Fruit fly (Drosophila melanogaster) whole organism, embryonic: ENCODE measurements around the gene CG6766.

ENCODE experiments used
- Abd-B ChIP-seq: fragments of 200-800 bp; sonication (Bioruptor generic); optimal IDR thresholded peaks from 2 replicates; lab custom pipeline; 2018; ENCODE audit warnings: missing biosample characterization, mild to moderate bottlenecking, missing genetic modification characterization, moderate library complexity
- CG10321 ChIP-seq: fragments of 200-800 bp; sonication (Bioruptor generic); IDR thresholded peaks from 2 replicates; pipeline ENCODE4 v1.3.6; 2022; ENCODE audit warnings: missing biosample characterization, missing genetic modification characterization
- CG10654 ChIP-seq: fragments of 200-800 bp; sonication (Bioruptor generic); optimal IDR thresholded peaks from 2 replicates; lab custom pipeline; 2016; ENCODE audit warnings: missing biosample characterization, missing genetic modification characterization
- CG12744 ChIP-seq: fragments of 200-800 bp; sonication (Bioruptor generic); optimal IDR thresholded peaks from 2 replicates; lab custom pipeline; 2016; ENCODE audit warnings: missing biosample characterization, missing genetic modification characterization
- CG14667 ChIP-seq: fragments of 200-800 bp; sonication (Bioruptor generic); IDR thresholded peaks from 2 replicates; pipeline ENCODE4 v1.3.6; 2022; ENCODE audit warnings: missing biosample characterization, missing genetic modification characterization
- CG15011 ChIP-seq: fragments of 200-800 bp; sonication (Bioruptor generic); optimal IDR thresholded peaks from 3 replicates; lab custom pipeline; 2018; ENCODE audit warnings: missing biosample characterization, mild to moderate bottlenecking, missing genetic modification characterization
- CG2129 ChIP-seq: fragments of 200-800 bp; sonication (Bioruptor generic); IDR thresholded peaks from 2 replicates; pipeline ENCODE4 v1.3.6; 2022; ENCODE audit warnings: missing biosample characterization, missing genetic modification characterization; ENCODE audit not compliant: partially characterized antibody
- CG32767 ChIP-seq: fragments of 200-800 bp; sonication (Bioruptor generic); IDR thresholded peaks from 2 replicates; pipeline ENCODE4 v1.3.6; 2022; ENCODE audit warnings: missing biosample characterization, missing genetic modification characterization
- CG34376 ChIP-seq: fragments of 200-800 bp; sonication (Bioruptor generic); optimal IDR thresholded peaks from 2 replicates; lab custom pipeline; 2018; ENCODE audit warnings: missing biosample characterization, mild to moderate bottlenecking, missing genetic modification characterization
- CG4854 ChIP-seq: fragments of 200-800 bp; sonication (Bioruptor generic); optimal IDR thresholded peaks from 2 replicates; lab custom pipeline; 2016; ENCODE audit warnings: missing biosample characterization, missing genetic modification characterization, inconsistent platforms
- CG5245 ChIP-seq: fragments of 200-800 bp; sonication (Bioruptor generic); optimal IDR thresholded peaks from 3 replicates; lab custom pipeline; 2016; ENCODE audit warnings: missing biosample characterization, missing genetic modification characterization
- CG6654 ChIP-seq: fragments of 200-800 bp; sonication (Bioruptor generic); optimal IDR thresholded peaks from 2 replicates; lab custom pipeline; 2017; ENCODE audit warnings: missing biosample characterization, mild to moderate bottlenecking, missing genetic modification characterization
- CG6683 ChIP-seq: fragments of 200-800 bp; sonication (Bioruptor generic); optimal IDR thresholded peaks from 2 replicates; lab custom pipeline; 2017; ENCODE audit warnings: missing biosample characterization, mild to moderate bottlenecking, missing genetic modification characterization, missing genetic modification reagents
- CG6854 ChIP-seq: fragments of 200-800 bp; sonication (Bioruptor generic); optimal IDR thresholded peaks from 3 replicates; lab custom pipeline; 2017; ENCODE audit warnings: missing biosample characterization, mild to moderate bottlenecking, missing genetic modification characterization
- CG7839 ChIP-seq: fragments of 200-800 bp; sonication (Bioruptor generic); optimal IDR thresholded peaks from 3 replicates; lab custom pipeline; 2018; ENCODE audit warnings: missing biosample characterization, mild to moderate bottlenecking, missing genetic modification characterization, moderate library complexity
- CG7928 ChIP-seq: fragments of 200-800 bp; sonication (Bioruptor generic); optimal IDR thresholded peaks from 2 replicates; lab custom pipeline; 2017; ENCODE audit warnings: missing biosample characterization, mild to moderate bottlenecking, missing genetic modification characterization
- CG7987 ChIP-seq: fragments of 200-800 bp; sonication (Bioruptor generic); optimal IDR thresholded peaks from 2 replicates; lab custom pipeline; 2018; ENCODE audit warnings: missing biosample characterization, mild to moderate bottlenecking, missing genetic modification characterization, moderate library complexity
- CG8924 ChIP-seq: fragments of 200-800 bp; optimal IDR thresholded peaks from 3 replicates; lab custom pipeline; 2019; ENCODE audit warnings: missing biosample characterization, mild to moderate bottlenecking, missing genetic modification characterization, moderate library complexity
- CG9876 ChIP-seq: fragments of 200-800 bp; sonication (Bioruptor generic); optimal IDR thresholded peaks from 2 replicates; lab custom pipeline; 2016; ENCODE audit warnings: missing biosample characterization, missing genetic modification characterization
- D19B ChIP-seq: fragments of 200-800 bp; sonication (Bioruptor generic); optimal IDR thresholded peaks from 2 replicates; lab custom pipeline; 2017; ENCODE audit warnings: missing biosample characterization, mild to moderate bottlenecking, missing genetic modification characterization
- Dbx ChIP-seq: fragments of 200-800 bp; sonication (Bioruptor generic); IDR thresholded peaks from 3 replicates; pipeline ENCODE4 v1.3.6; 2022; ENCODE audit warnings: missing biosample characterization, missing genetic modification characterization
- Drgx ChIP-seq: fragments of 200-800 bp; sonication (Bioruptor generic); IDR thresholded peaks from 2 replicates; pipeline ENCODE4 v1.3.6; 2022; ENCODE audit warnings: missing biosample characterization, missing genetic modification characterization
- Ets97D ChIP-seq: fragments of 200-800 bp; sonication (Bioruptor generic); optimal IDR thresholded peaks from 3 replicates; lab custom pipeline; 2016; ENCODE audit warnings: missing biosample characterization, missing genetic modification characterization
- Fer2 ChIP-seq: fragments of 200-800 bp; sonication (Bioruptor generic); optimal IDR thresholded peaks from 2 replicates; lab custom pipeline; 2018; ENCODE audit warnings: missing biosample characterization, mild to moderate bottlenecking, missing genetic modification characterization, moderate library complexity
- H15 ChIP-seq: fragments of 200-800 bp; sonication (Bioruptor generic); IDR thresholded peaks from 3 replicates; pipeline ENCODE4 v1.3.6; 2022; ENCODE audit warnings: missing biosample characterization, missing genetic modification characterization
- Hmr ChIP-seq: fragments of 200-800 bp; sonication (Bioruptor generic); optimal IDR thresholded peaks from 3 replicates; lab custom pipeline; 2017; ENCODE audit warnings: mild to moderate bottlenecking, missing biosample characterization, missing genetic modification reagents, missing genetic modification characterization
- Hmx ChIP-seq: fragments of 200-800 bp; sonication (Bioruptor generic); optimal IDR thresholded peaks from 2 replicates; lab custom pipeline; 2016; ENCODE audit warnings: missing biosample characterization, missing genetic modification characterization
- Hr51 ChIP-seq, 2 experiments: fragments of 200-800 bp; sonication (Bioruptor generic); optimal IDR thresholded peaks; 2 replicates in 1 of 2; 3 replicates in 1 of 2; lab custom pipeline; 2016 to 2018; ENCODE audit warnings: missing biosample characterization in 2 of 2, missing genetic modification characterization in 2 of 2, mild to moderate bottlenecking in 1 of 2, moderate library complexity in 1 of 2
- Max ChIP-seq: fragments of 200-800 bp; sonication (Bioruptor generic); optimal IDR thresholded peaks from 2 replicates; lab custom pipeline; 2016; ENCODE audit warnings: missing biosample characterization, mild to moderate bottlenecking, missing genetic modification characterization
- Med ChIP-seq: fragments of 200-800 bp; sonication (Bioruptor generic); peaks from one replicate; lab custom pipeline; 2016; ENCODE audit warnings: missing biosample characterization, missing genetic modification characterization, mild to moderate bottlenecking, inconsistent platforms, moderate library complexity
- Myb ChIP-seq: fragments of 200-800 bp; sonication (Bioruptor generic); optimal IDR thresholded peaks from 2 replicates; lab custom pipeline; 2016; ENCODE audit warnings: missing biosample characterization, missing genetic modification characterization
- Nf-YB ChIP-seq: fragments of 200-800 bp; sonication (Bioruptor generic); optimal IDR thresholded peaks from 3 replicates; lab custom pipeline; 2019; ENCODE audit warnings: missing biosample characterization, mild to moderate bottlenecking, missing genetic modification characterization, moderate library complexity
- Rx ChIP-seq: fragments of 200-800 bp; sonication (Bioruptor generic); IDR thresholded peaks from 2 replicates; pipeline ENCODE4 v1.3.6; 2022; ENCODE audit warnings: missing biosample characterization, missing genetic modification characterization
- Six4 ChIP-seq: fragments of 200-800 bp; sonication (Bioruptor generic); optimal IDR thresholded peaks from 2 replicates; lab custom pipeline; 2016; ENCODE audit warnings: missing biosample characterization, missing genetic modification characterization
- Taf1 ChIP-seq: fragments of 200-800 bp; sonication (Bioruptor generic); IDR thresholded peaks from 2 replicates; pipeline ENCODE4 v1.3.6; 2022; ENCODE audit warnings: missing biosample characterization, missing genetic modification characterization
- YL-1 ChIP-seq: fragments of 200-800 bp; sonication (Bioruptor generic); optimal IDR thresholded peaks from 3 replicates; lab custom pipeline; 2017; ENCODE audit warnings: missing biosample characterization, mild to moderate bottlenecking, missing genetic modification characterization
- fd64A ChIP-seq: fragments of 200-800 bp; sonication (Bioruptor generic); optimal IDR thresholded peaks from 3 replicates; lab custom pipeline; 2018; ENCODE audit warnings: missing biosample characterization, mild to moderate bottlenecking, missing genetic modification characterization
- fu2 ChIP-seq: fragments of 200-800 bp; sonication (Bioruptor generic); optimal IDR thresholded peaks from 2 replicates; lab custom pipeline; 2016; ENCODE audit warnings: missing biosample characterization, missing genetic modification characterization
- jigr1 ChIP-seq: fragments of 200-800 bp; sonication (Bioruptor generic); IDR thresholded peaks from 3 replicates; pipeline ENCODE4 v1.3.6; 2022; ENCODE audit warnings: missing biosample characterization, missing genetic modification characterization
- nerfin-2 ChIP-seq: fragments of 200-800 bp; sonication (Bioruptor generic); IDR thresholded peaks from 2 replicates; pipeline ENCODE4 v1.3.6; 2022; ENCODE audit warnings: missing biosample characterization, missing genetic modification characterization; ENCODE audit not compliant: partially characterized antibody
- p53 ChIP-seq: fragments of 200-800 bp; sonication (Bioruptor generic); optimal IDR thresholded peaks from 2 replicates; lab custom pipeline; 2016; ENCODE audit warnings: missing biosample characterization, missing genetic modification characterization
- pros ChIP-seq: fragments of 200-800 bp; sonication (Bioruptor generic); optimal IDR thresholded peaks from 3 replicates; lab custom pipeline; 2019; ENCODE audit warnings: missing biosample characterization, mild to moderate bottlenecking, missing genetic modification characterization, moderate library complexity
- repo ChIP-seq: fragments of 200-800 bp; sonication (Bioruptor generic); optimal IDR thresholded peaks from 2 replicates; lab custom pipeline; 2016; ENCODE audit warnings: missing biosample characterization, missing genetic modification characterization
- rib ChIP-seq: fragments of 200-800 bp; sonication (Bioruptor generic); IDR thresholded peaks from 2 replicates; pipeline ENCODE4 v1.3.6; 2022; ENCODE audit warnings: missing biosample characterization, missing genetic modification characterization
- slp2 ChIP-seq: fragments of 200-800 bp; sonication (Bioruptor generic); optimal IDR thresholded peaks from 2 replicates; lab custom pipeline; 2016; ENCODE audit warnings: missing biosample characterization, missing genetic modification characterization
- stc ChIP-seq: fragments of 200-800 bp; sonication (Bioruptor generic); IDR thresholded peaks from 2 replicates; pipeline ENCODE4 v1.3.6; 2022; ENCODE audit warnings: missing biosample characterization, missing genetic modification characterization
- tll ChIP-seq, 2 experiments: fragments of 200-800 bp in 1 of 2; fragments of >200 bp in 1 of 2; sonication (Bioruptor generic) in 1 of 2; optimal IDR thresholded peaks; 2 replicates each; lab custom pipeline; 2017 to 2019; ENCODE audit warnings: missing biosample characterization in 2 of 2, missing genetic modification characterization in 2 of 2, mild to moderate bottlenecking in 1 of 2, moderate library complexity in 1 of 2
- yki ChIP-seq: fragments of >200 bp; optimal IDR thresholded peaks from 3 replicates; lab custom pipeline; 2018
- zen2 ChIP-seq: fragments of 200-800 bp; sonication (Bioruptor generic); IDR thresholded peaks from 3 replicates; pipeline ENCODE4 v1.3.6; 2022; ENCODE audit warnings: missing biosample characterization, missing genetic modification characterization; ENCODE audit not compliant: partially characterized antibody

The CG6766 gene

DNA sequence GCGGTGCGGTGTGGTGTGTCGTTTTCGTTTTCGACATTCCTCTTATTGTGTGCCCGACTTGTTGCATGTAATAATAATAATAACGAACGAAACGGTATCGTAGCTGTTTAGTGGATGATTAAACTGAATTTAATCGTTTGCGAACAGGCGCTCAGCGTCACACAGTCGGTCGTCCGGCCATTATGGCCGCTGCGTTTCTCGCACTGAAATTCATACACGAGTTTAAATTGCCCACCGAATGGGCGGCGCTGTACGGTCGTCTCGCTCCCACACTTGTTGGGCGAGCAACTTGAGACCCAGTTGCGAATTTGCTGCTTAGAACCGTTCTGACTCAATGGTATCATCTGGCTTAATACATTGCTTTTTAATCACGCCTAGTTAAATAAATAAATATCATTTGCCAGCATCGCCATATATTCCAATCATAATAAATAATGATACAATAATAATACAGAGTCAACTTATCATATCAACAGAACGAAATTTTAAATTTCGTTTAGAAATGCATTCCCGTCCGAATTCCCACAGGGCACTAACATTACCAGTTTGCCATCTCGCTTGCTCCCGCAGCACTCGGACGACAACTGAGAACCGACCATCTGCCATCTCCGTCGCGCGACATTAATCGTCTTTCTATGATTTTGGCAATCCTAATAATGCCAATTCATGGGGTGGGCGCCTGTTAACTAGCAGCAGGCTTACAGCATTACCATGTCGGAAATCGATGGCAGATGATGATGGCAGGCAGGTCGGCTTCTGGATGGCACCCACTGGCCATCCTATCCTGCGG is 29.4 kb downstream of the CG6766 start (continued):
- TF ChIP-seq CG7987 (peak; percentile 30), Hmx (GFP tag; lab: Kevin White, UChicago) (peak; percentile 50), CG7839 (tag; lab: Kevin White, UChicago) (peak; percentile 95), CG6654 (GFP tag; lab: Kevin White, UChicago) (peak; percentile 70), CG10321 (GFP tag; lab: Robert Waterston, UW) (no peak), Nf-YB (no peak), tll (GFP tag; optimal IDR thresholded peaks at IDR 0.05; lab: Kevin White, UChicago) (peak in 1 of 2 experiments; percentile 91), Rx (GFP tag; lab: Robert Waterston, UW) (no peak), CG8924 (tag; lab: Kevin White, UChicago) (peak; percentile 93), CG32767 (no peak), Six4 (GFP tag; lab: Kevin White, UChicago) (peak; percentile 79), jigr1 (GFP tag; lab: Robert Waterston, UW) (no peak), CG10654 (GFP tag; lab: Kevin White, UChicago) (peak; percentile 90), Myb (GFP tag; lab: Kevin White, UChicago) (peak; percentile 20), nerfin-2 (GFP tag; lab: Robert Waterston, UW) (no peak), CG15011 (peak; percentile 91), CG2129 (GFP tag; lab: Robert Waterston, UW) (no peak), D19B (GFP tag; lab: Kevin White, UChicago) (peak; percentile 67), Med (peak; percentile 59), Dbx (GFP tag; lab: Robert Waterston, UW) (no peak), zen2 (GFP tag; lab: Robert Waterston, UW) (no peak), Ets97D (no peak), Drgx (GFP tag; lab: Robert Waterston, UW) (no peak), slp2 (GFP tag; lab: Kevin White, UChicago) (peak; percentile 73), Abd-B (peak; percentile 83), Hmr (GFP tag; lab: Kevin White, UChicago) (peak; percentile 95), p53 (GFP tag; lab: Kevin White, UChicago) (no peak), YL-1 (GFP tag; lab: Kevin White, UChicago) (peak; percentile 77), CG14667 (GFP tag; lab: Robert Waterston, UW) (no peak), CG5245 (GFP tag; lab: Kevin White, UChicago) (peak; percentile 70), fu2 (peak; percentile 75), fd64A (GFP tag; lab: Kevin White, UChicago) (no peak), CG9876 (GFP tag; lab: Kevin White, UChicago) (no peak), CG12744 (GFP tag; lab: Kevin White, UChicago) (peak; percentile 64), CG4854 (GFP tag; lab: Kevin White, UChicago) (peak; percentile 51), repo (peak; percentile 4), pros (GFP tag; lab: Kevin White, UChicago) (no peak), Hr51 (GFP tag; optimal IDR thresholded peaks at IDR 0.05; lab: Kevin White, UChicago) (peak; percentile 71 to 92), Max (GFP tag; lab: Kevin White, UChicago) (peak; percentile 84), CG7928 (GFP tag; lab: Kevin White, UChicago) (peak; percentile 73), CG6683 (GFP tag; lab: Kevin White, UChicago) (peak; percentile 83), CG6854 (GFP tag; lab: Kevin White, UChicago) (peak; percentile 90), Fer2 (peak; percentile 92), stc (GFP tag; lab: Robert Waterston, UW) (no peak), yki (lab: Kevin White, UChicago) (no peak), H15 (no peak), Taf1 (GFP tag; lab: Robert Waterston, UW) (no peak), CG34376 (no peak), rib (no peak)
